Worm (Caenorhabditis elegans): Measurements from ENCODE around the gene K07B1.7.

- no peak for TF ChIP-seq ama-1 (optimal IDR thresholded peaks at IDR 0.05)
- no peak for TF ChIP-seq B0310.2 (tag; optimal IDR thresholded peaks at IDR 0.05)
- TF ChIP-seq tbx-37 (GFP tag; conservative IDR thresholded peaks at IDR 0.05) = no peak
- TF ChIP-seq scrt-1 (GFP tag; IDR thresholded peaks at IDR 0.05) = no peak
- TF ChIP-seq hmg-4 (GFP tag; optimal IDR thresholded peaks at IDR 0.05) = no peak
- no peak for TF ChIP-seq hnd-1 (tag; optimal IDR thresholded peaks at IDR 0.05)
- TF ChIP-seq hmbx-1 (tag; optimal IDR thresholded peaks at IDR 0.05) = no peak
- no peak for TF ChIP-seq ceh-36 (tag; optimal IDR thresholded peaks at IDR 0.05)
- TF ChIP-seq aly-1 (tag; optimal IDR thresholded peaks at IDR 0.05) = no peak
- TF ChIP-seq tra-4 (tag; optimal IDR thresholded peaks at IDR 0.05) = no peak
- TF ChIP-seq flt-1 (GFP tag; IDR thresholded peaks at IDR 0.05) = no peak
- no peak for TF ChIP-seq ceh-13 (GFP tag; optimal IDR thresholded peaks at IDR 0.05)
- TF ChIP-seq sea-1 (GFP tag; conservative IDR thresholded peaks at IDR 0.05) = no peak
Observed at ce11 chrV:9333316-9334048, 13.3 kb downstream of the K07B1.7 start, which contains the start of gene acl-14.
